Fruit fly (Drosophila melanogaster) ovary, adult (tissue): Measurements from ENCODE around the gene Jon99Cii.

Experiments used
- CG17801 ChIP-seq: fragments of 200-800 bp; optimal IDR thresholded peaks from 2 replicates; lab custom pipeline; 2019; ENCODE audit warnings: missing biosample characterization, mild to moderate bottlenecking, missing genetic modification characterization, moderate library complexity; ENCODE audit not compliant: partially characterized antibody

Gene Jon99Cii

DNA sequence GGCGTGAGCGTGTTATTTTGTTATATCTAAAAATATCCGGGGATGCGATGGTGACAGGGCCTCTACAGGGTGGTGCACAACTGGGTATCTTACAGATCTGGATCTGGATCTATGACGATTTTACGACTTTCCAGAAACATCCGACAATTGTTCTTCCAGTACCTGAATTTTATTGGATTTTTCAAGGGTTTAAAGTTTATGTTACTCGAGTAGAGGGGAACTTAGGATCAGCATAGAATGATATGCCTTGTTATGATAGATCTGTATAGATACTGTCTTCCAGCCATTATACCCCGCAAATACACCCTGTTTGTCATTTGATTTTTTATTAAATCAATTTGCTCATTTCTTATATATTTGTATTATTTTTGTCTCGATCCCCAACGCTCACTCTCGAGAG, 30.0 kb downstream of the Jon99Cii start:
- TF ChIP-seq CG17801 (GFP tag; lab: Kevin White, UChicago): no peak

dm6 chr3R:29893030-29893429, 31.4 kb downstream of the Jon99Cii start:
- TF ChIP-seq CG17801 (GFP tag; lab: Kevin White, UChicago): no peak

DNA sequence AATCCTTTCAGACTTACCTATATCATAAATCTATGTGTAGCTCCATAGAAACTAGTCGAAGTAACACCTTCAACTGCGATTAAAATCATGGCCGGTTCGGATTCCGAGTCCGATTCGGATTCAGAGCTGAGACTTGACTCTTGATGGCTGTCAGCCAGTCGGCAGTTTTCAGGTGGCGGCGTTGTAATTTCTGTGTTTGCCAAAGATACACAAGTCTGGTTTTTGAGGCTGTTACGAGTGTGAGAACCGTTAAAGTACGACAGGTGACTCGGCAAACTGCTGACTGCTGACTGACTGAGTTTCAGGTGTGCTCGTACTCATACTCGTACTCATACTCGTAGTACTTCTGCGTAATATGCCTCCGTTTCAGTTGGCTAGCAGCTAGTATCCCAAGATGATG, 33.2 kb downstream of the Jon99Cii start:
- TF ChIP-seq CG17801 (GFP tag; lab: Kevin White, UChicago): no peak

DNA sequence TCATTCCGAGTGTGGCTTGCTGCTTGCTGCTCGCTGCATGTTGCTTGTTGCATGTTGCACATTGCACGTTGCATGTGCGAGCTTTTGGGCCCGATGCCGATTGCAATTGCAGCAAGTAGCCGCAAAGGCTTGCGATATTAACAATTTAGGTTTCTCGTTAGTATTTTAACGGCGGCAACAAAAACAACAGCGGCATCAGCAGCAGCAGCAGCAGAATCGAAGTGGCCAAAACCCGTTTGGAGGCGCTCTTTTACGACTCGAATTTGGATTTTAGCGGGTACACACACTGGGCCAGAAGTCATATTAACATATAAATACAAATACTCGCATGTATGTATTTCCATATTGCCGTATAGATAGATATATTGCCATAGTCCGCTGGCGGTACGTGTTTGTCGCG, 44.1 kb downstream of the Jon99Cii start:
- TF ChIP-seq CG17801 (GFP tag; lab: Kevin White, UChicago): no peak

DNA sequence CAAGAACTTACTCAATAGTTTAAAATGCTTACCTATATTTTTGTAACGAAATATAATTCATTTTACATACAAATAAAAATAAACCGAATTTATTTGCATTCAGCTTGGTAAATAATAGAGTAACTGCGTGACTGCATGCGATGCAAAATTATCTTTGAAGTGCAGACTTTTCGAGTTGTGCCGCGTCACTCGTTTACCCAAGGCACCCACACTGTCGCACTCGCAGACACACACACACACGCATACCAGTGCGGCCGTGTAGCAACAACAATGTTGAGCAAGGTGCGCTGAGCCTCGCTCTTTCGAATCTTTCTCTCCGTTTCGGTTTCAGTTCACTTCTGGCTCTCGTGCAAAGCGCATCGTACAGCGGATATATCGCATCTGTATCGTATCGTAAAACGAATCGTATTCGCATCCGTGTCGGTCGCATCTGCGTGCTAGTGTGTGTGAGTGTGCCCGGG, 47.7 kb downstream of the Jon99Cii start, which contains the start of gene CG31038:
CG31038 (plus strand) TSS at position 327 of the 461 bp plus-strand sequence.
- TF ChIP-seq CG17801 (GFP tag; lab: Kevin White, UChicago): peak; percentile 27

DNA sequence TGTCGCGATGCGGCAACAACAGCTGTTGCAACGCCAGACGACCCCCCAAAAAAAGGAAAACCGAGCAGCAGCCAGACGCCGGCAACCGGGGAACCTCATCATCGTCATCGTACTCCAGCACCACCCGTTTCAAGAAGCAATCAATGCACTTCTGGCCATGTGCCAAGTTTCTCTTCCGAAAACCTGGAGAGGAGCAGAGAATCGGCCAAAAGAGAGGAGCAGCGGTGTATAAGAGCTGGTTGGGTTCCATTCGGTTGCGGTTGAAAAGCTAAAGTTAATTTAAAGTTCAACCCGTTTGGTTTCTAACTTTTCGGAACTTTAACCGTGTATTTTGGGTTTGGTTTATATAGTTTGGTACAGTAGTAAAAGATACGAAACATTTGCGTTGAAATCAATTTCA, 48.2 kb downstream of the Jon99Cii start:
- TF ChIP-seq CG17801 (GFP tag; lab: Kevin White, UChicago): no peak

DNA sequence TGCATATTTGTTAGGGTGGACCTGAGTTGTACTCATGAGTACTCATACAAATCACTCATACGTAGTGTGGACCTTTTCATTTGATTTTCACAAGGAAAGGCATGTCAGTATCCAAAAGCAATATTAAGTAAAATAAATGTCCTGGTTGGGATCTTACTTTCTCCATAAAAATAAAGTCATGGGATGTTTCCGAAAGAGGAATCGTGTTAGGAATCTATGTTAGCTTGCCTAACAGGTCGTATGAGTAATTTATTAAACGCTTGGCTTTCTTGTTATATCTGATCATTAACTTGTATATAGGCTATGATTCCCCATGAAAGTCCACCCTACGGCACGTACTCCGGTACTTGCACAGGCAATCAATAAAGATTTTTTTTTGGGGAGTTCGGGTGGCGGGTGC, 48.6 kb downstream of the Jon99Cii start:
- TF ChIP-seq CG17801 (GFP tag; lab: Kevin White, UChicago): peak; percentile 50
